Fruit fly (Drosophila melanogaster) whole organism, embryonic: Measurements from ENCODE around the gene sni.
A peak's percentile ranks its signal among the peaks of the same experiment; 100 is the strongest.

Experiments used
- Ada2b ChIP-seq: fragments of 200-800 bp; sonication (Bioruptor generic); IDR thresholded peaks from 2 replicates; pipeline ENCODE4 v1.3.6; 2022; ENCODE audit warnings: missing biosample characterization, missing genetic modification characterization
- Atf6 ChIP-seq: fragments of 200-800 bp; sonication (Bioruptor generic); IDR thresholded peaks from 2 replicates; pipeline ENCODE4 v1.3.6; 2022; ENCODE audit warnings: missing biosample characterization, missing genetic modification characterization
- Blimp-1 ChIP-seq: fragments of 200-800 bp; sonication (Bioruptor generic); optimal IDR thresholded peaks from 3 replicates; lab custom pipeline; 2018; ENCODE audit warnings: missing biosample characterization, missing genetic modification characterization, mild to moderate bottlenecking, moderate library complexity, missing genetic modification reagents
- CG10321 ChIP-seq: fragments of 200-800 bp; sonication (Bioruptor generic); IDR thresholded peaks from 2 replicates; pipeline ENCODE4 v1.3.6; 2022; ENCODE audit warnings: missing biosample characterization, missing genetic modification characterization
- CG13424 ChIP-seq: fragments of 200-800 bp; sonication (Bioruptor generic); optimal IDR thresholded peaks from 2 replicates; lab custom pipeline; 2019; ENCODE audit warnings: missing biosample characterization, mild to moderate bottlenecking, missing genetic modification characterization, moderate library complexity
- CG15601 ChIP-seq: fragments of 200-800 bp; sonication (Bioruptor generic); optimal IDR thresholded peaks from 3 replicates; lab custom pipeline; 2019; ENCODE audit warnings: missing biosample characterization, mild to moderate bottlenecking, missing genetic modification characterization, moderate library complexity
- CG16813 ChIP-seq: fragments of 200-800 bp; sonication (Bioruptor generic); IDR thresholded peaks from 3 replicates; pipeline ENCODE4 v1.3.6; 2022; ENCODE audit warnings: missing biosample characterization, missing genetic modification characterization; ENCODE audit not compliant: partially characterized antibody
- CG16815 ChIP-seq: fragments of 200-800 bp; sonication (Bioruptor generic); optimal IDR thresholded peaks from 3 replicates; lab custom pipeline; 2017; ENCODE audit warnings: missing biosample characterization, mild to moderate bottlenecking, missing genetic modification characterization
- CG2678 ChIP-seq: fragments of 200-800 bp; sonication (Bioruptor generic); optimal IDR thresholded peaks from 3 replicates; lab custom pipeline; 2019; ENCODE audit warnings: missing biosample characterization, mild to moderate bottlenecking, missing genetic modification characterization, moderate library complexity
- CG30403 ChIP-seq: fragments of 200-800 bp; sonication (Bioruptor generic); optimal IDR thresholded peaks from 3 replicates; lab custom pipeline; 2016; ENCODE audit warnings: missing biosample characterization, missing genetic modification characterization
- CG32532 ChIP-seq: fragments of 200-800 bp; sonication (Bioruptor generic); IDR thresholded peaks from 2 replicates; pipeline ENCODE4 v1.3.6; 2022; ENCODE audit warnings: missing biosample characterization, missing genetic modification characterization
- CG3995 ChIP-seq: fragments of 200-800 bp; sonication (Bioruptor generic); optimal IDR thresholded peaks from 3 replicates; lab custom pipeline; 2016; ENCODE audit warnings: missing biosample characterization, missing genetic modification characterization
- CG4617 ChIP-seq: fragments of 200-800 bp; sonication (Bioruptor generic); optimal IDR thresholded peaks from 3 replicates; lab custom pipeline; 2016; ENCODE audit warnings: missing biosample characterization, missing genetic modification characterization, borderline replicate concordance
- CG5180 ChIP-seq: fragments of 200-800 bp; sonication (Bioruptor generic); optimal IDR thresholded peaks from 3 replicates; lab custom pipeline; 2017; ENCODE audit warnings: missing biosample characterization, missing genetic modification characterization, mild to moderate bottlenecking, moderate library complexity, missing genetic modification reagents
- CG6765 ChIP-seq: fragments of 200-800 bp; sonication (Bioruptor generic); optimal IDR thresholded peaks from 3 replicates; lab custom pipeline; 2017; ENCODE audit warnings: missing biosample characterization, mild to moderate bottlenecking, missing genetic modification characterization
- CG6813 ChIP-seq: fragments of 200-800 bp; sonication (Bioruptor generic); optimal IDR thresholded peaks from 2 replicates; lab custom pipeline; 2017; ENCODE audit warnings: missing biosample characterization, missing genetic modification characterization, mild to moderate bottlenecking, moderate library complexity, missing genetic modification reagents
- CG7357 ChIP-seq: fragments of 200-800 bp; sonication (Bioruptor generic); IDR thresholded peaks from 3 replicates; pipeline ENCODE4 v1.3.6; 2022; ENCODE audit warnings: missing biosample characterization, missing genetic modification characterization
- CG7556 ChIP-seq: fragments of 200-800 bp; sonication (Bioruptor generic); optimal IDR thresholded peaks from 2 replicates; lab custom pipeline; 2017; ENCODE audit warnings: missing biosample characterization, mild to moderate bottlenecking, missing genetic modification characterization
- CG9437 ChIP-seq: fragments of 200-800 bp; sonication (Bioruptor generic); optimal IDR thresholded peaks from 2 replicates; lab custom pipeline; 2018; ENCODE audit warnings: missing biosample characterization, mild to moderate bottlenecking, missing genetic modification characterization
- CG9797 ChIP-seq: fragments of 200-800 bp; sonication (Bioruptor generic); optimal IDR thresholded peaks from 3 replicates; lab custom pipeline; 2018; ENCODE audit warnings: missing biosample characterization, mild to moderate bottlenecking, missing genetic modification characterization
- Dref ChIP-seq: fragments of 200-800 bp; sonication (Bioruptor generic); IDR thresholded peaks from 2 replicates; pipeline ENCODE4 v1.3.6; 2022; ENCODE audit warnings: missing biosample characterization, missing genetic modification characterization
- Drgx ChIP-seq: fragments of 200-800 bp; sonication (Bioruptor generic); IDR thresholded peaks from 2 replicates; pipeline ENCODE4 v1.3.6; 2022; ENCODE audit warnings: missing biosample characterization, missing genetic modification characterization
- E2f2 ChIP-seq: fragments of 200-800 bp; sonication (Bioruptor generic); IDR thresholded peaks from 2 replicates; pipeline ENCODE4 v1.3.6; 2022; ENCODE audit warnings: missing biosample characterization, missing genetic modification characterization
- Eip74EF ChIP-seq, 2 experiments: fragments of 200-800 bp in 1 of 2; fragments of >200 bp in 1 of 2; sonication (Bioruptor generic) in 1 of 2; optimal IDR thresholded peaks; 2 replicates each; lab custom pipeline; 2017 to 2019; ENCODE audit warnings: missing biosample characterization in 2 of 2, missing genetic modification characterization in 2 of 2, mild to moderate bottlenecking in 1 of 2, moderate library complexity in 1 of 2
- Ets97D ChIP-seq: fragments of 200-800 bp; sonication (Bioruptor generic); optimal IDR thresholded peaks from 3 replicates; lab custom pipeline; 2016; ENCODE audit warnings: missing biosample characterization, missing genetic modification characterization
- Fer1 ChIP-seq: fragments of 200-800 bp; sonication (Bioruptor generic); optimal IDR thresholded peaks from 2 replicates; lab custom pipeline; 2017; ENCODE audit warnings: missing biosample characterization, mild to moderate bottlenecking, missing genetic modification characterization
- HLH3B ChIP-seq: fragments of 200-800 bp; sonication (Bioruptor generic); IDR thresholded peaks from 2 replicates; pipeline ENCODE4 v1.3.6; 2022; ENCODE audit warnings: missing biosample characterization, missing genetic modification characterization
- Hr51 ChIP-seq, 2 experiments: fragments of 200-800 bp; sonication (Bioruptor generic); optimal IDR thresholded peaks; 2 replicates in 1 of 2; 3 replicates in 1 of 2; lab custom pipeline; 2016 to 2018; ENCODE audit warnings: missing biosample characterization in 2 of 2, missing genetic modification characterization in 2 of 2, mild to moderate bottlenecking in 1 of 2, moderate library complexity in 1 of 2
- Jarid2 ChIP-seq: fragments of 200-800 bp; sonication (Bioruptor generic); optimal IDR thresholded peaks from 3 replicates; lab custom pipeline; 2017; ENCODE audit warnings: mild to moderate bottlenecking, missing biosample characterization, missing genetic modification reagents, missing genetic modification characterization
- Rx ChIP-seq: fragments of 200-800 bp; sonication (Bioruptor generic); IDR thresholded peaks from 2 replicates; pipeline ENCODE4 v1.3.6; 2022; ENCODE audit warnings: missing biosample characterization, missing genetic modification characterization
- Sin3A ChIP-seq: fragments of >200 bp; optimal IDR thresholded peaks from 2 replicates; lab custom pipeline; 2018
- Six4 ChIP-seq: fragments of 200-800 bp; sonication (Bioruptor generic); optimal IDR thresholded peaks from 2 replicates; lab custom pipeline; 2016; ENCODE audit warnings: missing biosample characterization, missing genetic modification characterization
- Taf1 ChIP-seq: fragments of 200-800 bp; sonication (Bioruptor generic); IDR thresholded peaks from 2 replicates; pipeline ENCODE4 v1.3.6; 2022; ENCODE audit warnings: missing biosample characterization, missing genetic modification characterization
- Xrp1 ChIP-seq: fragments of 200-800 bp; sonication (Bioruptor generic); IDR thresholded peaks from 2 replicates; pipeline ENCODE4 v1.3.6; 2022; ENCODE audit warnings: missing biosample characterization, missing genetic modification characterization
- ara ChIP-seq: fragments of 200-800 bp; sonication (Bioruptor generic); IDR thresholded peaks from 2 replicates; pipeline ENCODE4 v1.3.6; 2022; ENCODE audit warnings: missing biosample characterization, missing genetic modification characterization
- cato ChIP-seq: fragments of 200-800 bp; sonication (Bioruptor generic); optimal IDR thresholded peaks from 2 replicates; lab custom pipeline; 2016; ENCODE audit warnings: missing biosample characterization, missing genetic modification characterization, borderline replicate concordance
- ci ChIP-seq: fragments of 200-800 bp; sonication (Bioruptor generic); IDR thresholded peaks from 3 replicates; pipeline ENCODE4 v1.3.6; 2022; ENCODE audit warnings: missing biosample characterization, missing genetic modification characterization
- dan ChIP-seq: fragments of 200-800 bp; sonication (Bioruptor generic); IDR thresholded peaks from 2 replicates; pipeline ENCODE4 v1.3.6; 2022; ENCODE audit warnings: missing biosample characterization, missing genetic modification characterization
- dmrt99B ChIP-seq: fragments of 200-800 bp; sonication (Bioruptor generic); optimal IDR thresholded peaks from 2 replicates; lab custom pipeline; 2018; ENCODE audit warnings: missing biosample characterization, mild to moderate bottlenecking, missing genetic modification characterization, moderate library complexity
- grau ChIP-seq: fragments of 200-800 bp; optimal IDR thresholded peaks from 3 replicates; lab custom pipeline; 2019; ENCODE audit warnings: missing biosample characterization, mild to moderate bottlenecking, missing genetic modification characterization, moderate library complexity
- lmd ChIP-seq: fragments of 200-800 bp; sonication (Bioruptor generic); IDR thresholded peaks from 2 replicates; pipeline ENCODE4 v1.3.6; 2022; ENCODE audit warnings: missing biosample characterization, missing genetic modification characterization
- maf-S ChIP-seq: fragments of 200-800 bp; sonication (Bioruptor generic); optimal IDR thresholded peaks from 2 replicates; lab custom pipeline; 2016; ENCODE audit warnings: missing biosample characterization, missing genetic modification characterization
- oc ChIP-seq: fragments of 200-800 bp; sonication (Bioruptor generic); optimal IDR thresholded peaks from 2 replicates; lab custom pipeline; 2018; ENCODE audit warnings: missing biosample characterization, mild to moderate bottlenecking, missing genetic modification characterization, moderate library complexity
- row ChIP-seq: fragments of 200-800 bp; sonication (Bioruptor generic); IDR thresholded peaks from 3 replicates; pipeline ENCODE4 v1.3.6; 2022; ENCODE audit warnings: missing biosample characterization, missing genetic modification characterization
- salm ChIP-seq: fragments of 200-800 bp; sonication (Bioruptor generic); optimal IDR thresholded peaks from 2 replicates; lab custom pipeline; 2018; ENCODE audit warnings: missing biosample characterization, mild to moderate bottlenecking, missing genetic modification characterization
- sd ChIP-seq: fragments of 200-800 bp; sonication (Bioruptor generic); optimal IDR thresholded peaks from 3 replicates; lab custom pipeline; 2018; ENCODE audit warnings: missing biosample characterization, mild to moderate bottlenecking, missing genetic modification characterization, moderate library complexity
- ssp ChIP-seq: fragments of 200-800 bp; sonication (Bioruptor generic); IDR thresholded peaks from 2 replicates; pipeline ENCODE4 v1.3.6; 2022; ENCODE audit warnings: missing biosample characterization, missing genetic modification characterization
- tio ChIP-seq: fragments of 200-800 bp; sonication (Bioruptor generic); optimal IDR thresholded peaks from 2 replicates; lab custom pipeline; 2017; ENCODE audit warnings: missing biosample characterization, missing genetic modification characterization, inconsistent platforms
- toy ChIP-seq: fragments of 200-800 bp; sonication (Bioruptor generic); IDR thresholded peaks from 2 replicates; pipeline ENCODE4 v1.3.6; 2022; ENCODE audit warnings: missing biosample characterization, missing genetic modification characterization
- zfh2 ChIP-seq: fragments of 200-800 bp; sonication (Bioruptor generic); optimal IDR thresholded peaks from 2 replicates; lab custom pipeline; 2016; ENCODE audit warnings: missing biosample characterization, missing genetic modification characterization

The sni gene

DNA sequence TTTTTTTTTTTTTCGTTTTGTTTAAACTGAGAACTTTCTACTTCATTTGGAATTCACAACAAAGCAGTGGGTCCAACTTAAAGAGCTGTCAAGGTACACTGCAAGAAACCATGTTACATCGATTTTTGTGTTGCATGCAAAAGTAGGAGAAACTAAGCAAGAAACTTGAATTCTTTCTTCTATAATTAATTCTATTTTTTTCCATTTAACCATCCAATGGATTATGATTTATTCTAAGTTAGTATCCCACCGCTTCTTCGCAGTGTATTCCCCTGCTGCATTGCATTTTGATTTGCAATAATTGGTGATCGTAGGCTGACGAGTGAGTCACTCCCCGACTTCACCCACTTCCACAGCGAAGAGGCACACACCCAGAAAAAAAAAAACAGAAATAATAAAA, 16.1 kb upstream of the sni start (continued):
- TF ChIP-seq grau (tag; lab: Kevin White, UChicago) (peak; percentile 28), Xrp1 (peak; percentile 44; the same call in 1 of the 2 replicates), ssp (0 out of 2 replicates have a peak, but pooled peaks have one; percentile 32), CG30403 (peak; percentile 9), CG16815 (GFP tag; lab: Kevin White, UChicago) (no peak), CG3995 (GFP tag; lab: Kevin White, UChicago) (no peak), dmrt99B (peak; percentile 47), CG2678 (tag; lab: Kevin White, UChicago) (peak; percentile 31)

dm6 chrX:8258281-8258802, 14.5 kb upstream of the sni start:
- TF ChIP-seq salm (tag; lab: Kevin White, UChicago) (no peak), CG7556 (GFP tag; lab: Kevin White, UChicago) (no peak), CG5180 (no peak), CG6813 (no peak), CG10321 (no peak), Drgx (peak; percentile 46; the same call in 1 of the 2 replicates), CG9437 (GFP tag; lab: Kevin White, UChicago) (no peak), maf-S (GFP tag; lab: Kevin White, UChicago) (no peak), CG4617 (GFP tag; lab: Kevin White, UChicago) (no peak), Taf1 (GFP tag; lab: Robert Waterston, UW) (no peak), CG32532 (no peak), oc (tag; lab: Kevin White, UChicago) (peak; percentile 24), ara (no peak), cato (GFP tag; lab: Kevin White, UChicago) (no peak), Jarid2 (no peak), Blimp-1 (GFP tag; lab: Kevin White, UChicago) (peak; percentile 79), Six4 (GFP tag; lab: Kevin White, UChicago) (no peak), CG16813 (GFP tag; lab: Robert Waterston, UW) (no peak), Dref (GFP tag; lab: Robert Waterston, UW) (no peak), Sin3A (lab: Kevin White, UChicago) (no peak), tio (GFP tag; lab: Kevin White, UChicago) (no peak), CG9797 (GFP tag; lab: Kevin White, UChicago) (no peak), zfh2 (GFP tag; lab: Kevin White, UChicago) (no peak), sd (tag; lab: Kevin White, UChicago) (no peak), CG13424 (tag; lab: Kevin White, UChicago) (no peak), row (GFP tag; lab: Robert Waterston, UW) (0 out of 3 replicates have a peak, but pooled peaks have one; percentile 6), HLH3B (no peak), toy (GFP tag; lab: Robert Waterston, UW) (no peak), CG15601 (no peak)

DNA sequence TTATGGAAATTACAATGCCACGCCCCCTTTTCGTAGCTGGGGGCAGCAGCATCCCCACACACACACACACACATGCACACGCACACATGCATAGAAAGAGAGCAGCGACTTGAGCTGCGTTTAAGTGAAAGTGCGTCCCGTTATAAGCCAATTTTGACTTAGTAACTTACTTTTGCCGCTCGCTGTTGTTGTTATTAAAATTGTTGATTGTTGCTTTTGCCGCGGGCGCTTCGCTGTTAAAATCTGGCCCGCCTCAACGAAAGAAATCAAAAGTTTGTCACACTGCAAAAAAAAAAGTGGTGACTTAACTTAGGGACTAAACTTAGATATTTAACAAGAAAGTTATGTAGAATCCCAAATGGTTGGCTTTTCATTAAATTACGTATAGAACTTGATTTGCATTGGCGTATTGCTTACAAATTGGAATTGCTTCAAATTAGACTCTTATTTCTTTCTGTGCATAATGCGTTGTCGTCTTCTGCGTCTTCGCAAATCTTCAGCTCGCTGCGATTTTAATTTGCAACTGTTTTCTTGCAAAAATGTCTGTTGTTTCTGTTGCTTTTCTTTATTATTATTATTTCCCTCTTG, 11.0 kb upstream of the sni start:
- TF ChIP-seq Hr51 (GFP tag; optimal IDR thresholded peaks at IDR 0.05; lab: Kevin White, UChicago), result peak in 1 of 2 experiments; percentile 38
- peak; percentile 67; the same call in 2 of the 3 replicates for TF ChIP-seq ci (GFP tag; lab: Robert Waterston, UW)
- no peak for TF ChIP-seq Fer1 (GFP tag; lab: Kevin White, UChicago)
- TF ChIP-seq Rx (GFP tag; lab: Robert Waterston, UW), result 0 out of 2 replicates have a peak, but pooled peaks have one; percentile 6
- 0 out of 2 replicates have a peak, but pooled peaks have one; percentile 17 for TF ChIP-seq Ada2b (GFP tag; lab: Robert Waterston, UW)
- no peak for TF ChIP-seq CG6765 (GFP tag; lab: Kevin White, UChicago)
- no peak for TF ChIP-seq Atf6
- TF ChIP-seq lmd (GFP tag; lab: Robert Waterston, UW), result peak; percentile 23; the same call in 1 of the 2 replicates
- TF ChIP-seq E2f2 (GFP tag; lab: Robert Waterston, UW), result peak; percentile 13; the same call in 1 of the 2 replicates
- no peak for TF ChIP-seq Eip74EF (GFP tag; optimal IDR thresholded peaks at IDR 0.05; lab: Kevin White, UChicago)
- no peak for TF ChIP-seq CG7357 (GFP tag; lab: Robert Waterston, UW)
- no peak for TF ChIP-seq Ets97D (GFP tag; lab: Kevin White, UChicago)
- TF ChIP-seq dan (GFP tag; lab: Robert Waterston, UW), result no peak
